Worm (Caenorhabditis elegans) whole organism, L4 larva: ENCODE measurements around the gene C05D9.7.
A peak's percentile ranks its signal among the peaks of the same experiment; 100 is the strongest.

ENCODE experiments used
- D1046.2 ChIP-seq: fragments of 200-800 bp; sonication (Bioruptor generic); IDR thresholded peaks from 2 replicates; pipeline ENCODE4 v1.3.6; 2022; ENCODE audit warnings: missing genetic modification characterization, missing compliant biosample characterization
- F49E8.2 ChIP-seq: sonication (generic microtip); optimal IDR thresholded peaks from 2 replicates; lab custom pipeline; 2016; ENCODE audit warnings: missing compliant biosample characterization, mild to moderate bottlenecking, missing genetic modification characterization, borderline replicate concordance
- Y75B8A.6 ChIP-seq: fragments of 200-800 bp; sonication (Bioruptor generic); IDR thresholded peaks from 2 replicates; pipeline ENCODE4 v1.3.6; 2022; ENCODE audit warnings: missing genetic modification reagents, missing genetic modification characterization, missing compliant biosample characterization
- ama-1 ChIP-seq: fragments of 150-350 bp; optimal IDR thresholded peaks from 2 replicates; lab custom pipeline; 2014; ENCODE audit warnings: inconsistent platforms, mixed read lengths
- ceh-82 ChIP-seq: sonication (generic microtip); optimal IDR thresholded peaks from 2 replicates; lab custom pipeline; 2017; ENCODE audit warnings: missing biosample characterization, missing genetic modification characterization
- dmd-9 ChIP-seq: fragments of 200-800 bp; sonication (Bioruptor generic); IDR thresholded peaks from 2 replicates; pipeline ENCODE4 v1.3.6; 2022; ENCODE audit warnings: missing genetic modification reagents, missing genetic modification characterization, missing compliant biosample characterization
- fkh-10 ChIP-seq: fragments of 150-350 bp; optimal IDR thresholded peaks from 2 replicates; lab custom pipeline; 2014; ENCODE audit warnings: missing biosample characterization, missing genetic modification reagents, missing genetic modification characterization
- jun-1 ChIP-seq: fragments of 150-350 bp; optimal IDR thresholded peaks from 2 replicates; lab custom pipeline; 2014; ENCODE audit warnings: missing biosample characterization, missing genetic modification reagents, missing genetic modification characterization
- mdl-1 ChIP-seq, 2 experiments: fragments of 150-350 bp in 1 of 2; sonication (generic microtip) in 1 of 2; optimal IDR thresholded peaks; 2 replicates each; lab custom pipeline; 2014 to 2017; ENCODE audit warnings: missing biosample characterization in 2 of 2, missing genetic modification characterization in 2 of 2
- nhr-237 ChIP-seq: sonication (generic microtip); optimal IDR thresholded peaks from 2 replicates; lab custom pipeline; 2017; ENCODE audit warnings: missing biosample characterization, missing genetic modification characterization
- nhr-28 ChIP-seq: fragments of 150-350 bp; optimal IDR thresholded peaks from 2 replicates; lab custom pipeline; 2014; ENCODE audit warnings: missing biosample characterization, missing genetic modification characterization
- nhr-48 ChIP-seq: sonication (generic microtip); optimal IDR thresholded peaks from 2 replicates; lab custom pipeline; 2016; ENCODE audit warnings: mild to moderate bottlenecking, missing genetic modification characterization, missing compliant biosample characterization
- php-3 ChIP-seq: fragments of 200-800 bp; sonication (Bioruptor generic); IDR thresholded peaks from 2 replicates; pipeline ENCODE4 v1.3.6; 2022; ENCODE audit warnings: missing genetic modification reagents, missing genetic modification characterization, missing compliant biosample characterization
- snpc-4 ChIP-seq: fragments of 150-350 bp; optimal IDR thresholded peaks from 2 replicates; lab custom pipeline; 2014; ENCODE audit warnings: missing biosample characterization, missing genetic modification characterization

DNA sequence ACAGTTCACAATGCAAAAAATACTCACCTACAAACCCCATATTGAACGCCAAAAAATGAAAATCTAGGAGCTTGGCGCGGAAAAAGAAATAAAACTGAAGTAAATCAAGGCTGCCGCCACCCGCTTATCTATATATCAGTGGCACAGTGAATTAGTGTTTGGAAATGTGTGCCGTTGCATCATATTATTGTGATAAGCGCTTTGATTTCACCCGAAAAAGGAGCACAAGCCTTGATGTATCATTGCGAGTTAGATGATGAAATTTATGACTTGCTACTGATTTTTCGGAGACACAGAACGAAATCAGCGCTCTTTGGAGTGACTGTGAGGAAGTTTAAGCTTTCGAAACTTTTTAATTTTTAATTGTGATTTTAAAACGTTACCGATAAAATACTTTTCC, 29.2 kb upstream of the C05D9.7 start, which contains the start of the genes R193.2 and R193.6:
- TF ChIP-seq F49E8.2 = no peak
- TF ChIP-seq mdl-1 (tag; optimal IDR thresholded peaks at IDR 0.05; lab: Kevin White, UChicago) = no peak
- TF ChIP-seq nhr-28 (tag; lab: Kevin White, UChicago) = peak; percentile 79
- TF ChIP-seq jun-1 (tag; lab: Kevin White, UChicago) = no peak
- no peak for TF ChIP-seq Y75B8A.6 (GFP tag; lab: Robert Waterston, UW)
- TF ChIP-seq D1046.2 (GFP tag; lab: Robert Waterston, UW) = no peak
- no peak for TF ChIP-seq dmd-9
- no peak for TF ChIP-seq ceh-82
- no peak for TF ChIP-seq nhr-237
- peak; percentile 43; the same call in 1 of the 2 replicates for TF ChIP-seq php-3 (GFP tag; lab: Robert Waterston, UW)
- no peak for TF ChIP-seq snpc-4 (tag; lab: Kevin White, UChicago)
- no peak for TF ChIP-seq nhr-48 (tag; lab: Kevin White, UChicago)
- no peak for TF ChIP-seq ama-1
- TF ChIP-seq fkh-10 = no peak
